Fruit fly (Drosophila melanogaster): ENCODE data around the gene Ubc84D.

- TF ChIP-seq bsh (GFP tag; optimal IDR thresholded peaks at IDR 0.05) = no peak
- no peak for TF ChIP-seq CG18476 (GFP tag; optimal IDR thresholded peaks at IDR 0.05)
- no peak for TF ChIP-seq Hr39 (optimal IDR thresholded peaks at IDR 0.05)
- TF ChIP-seq inv (GFP tag; IDR thresholded peaks at IDR 0.05; ENCODE audit: partially characterized antibody) = no peak
- no peak for TF ChIP-seq D19B (GFP tag; optimal IDR thresholded peaks at IDR 0.05)
- TF ChIP-seq mam (GFP tag; optimal IDR thresholded peaks at IDR 0.05) = no peak
- TF ChIP-seq Myb (GFP tag; optimal IDR thresholded peaks at IDR 0.05) = no peak
- TF ChIP-seq CG11560 (tag; IDR thresholded peaks at IDR 0.05) = no peak
- no peak for TF ChIP-seq CG12155 (GFP tag; optimal IDR thresholded peaks at IDR 0.05)
- TF ChIP-seq Ravus (GFP tag; IDR thresholded peaks at IDR 0.05) = no peak
- no peak for TF ChIP-seq Hmx (GFP tag; optimal IDR thresholded peaks at IDR 0.05)
These were observed 43.5 kb downstream of the Ubc84D start for dm6 chr3R:7475708-7476107.
